Fruit fly (Drosophila melanogaster) whole organism, embryonic: Measurements from ENCODE around the gene Vps52.
A peak's percentile ranks its signal among the peaks of the same experiment; 100 is the strongest.

Experiments
- Bgb ChIP-seq: fragments of 200-800 bp; sonication (Bioruptor generic); IDR thresholded peaks from 2 replicates; pipeline ENCODE4 v1.3.6; 2022; ENCODE audit warnings: missing biosample characterization, missing genetic modification characterization; ENCODE audit not compliant: partially characterized antibody
- Blimp-1 ChIP-seq: fragments of 200-800 bp; sonication (Bioruptor generic); optimal IDR thresholded peaks from 3 replicates; lab custom pipeline; 2018; ENCODE audit warnings: missing biosample characterization, missing genetic modification characterization, mild to moderate bottlenecking, moderate library complexity, missing genetic modification reagents
- CG10462 ChIP-seq: fragments of 200-800 bp; sonication (Bioruptor generic); optimal IDR thresholded peaks from 2 replicates; lab custom pipeline; 2016; ENCODE audit warnings: missing biosample characterization, missing genetic modification characterization
- CG10543 ChIP-seq: fragments of 200-800 bp; sonication (Bioruptor generic); optimal IDR thresholded peaks from 3 replicates; lab custom pipeline; 2017; ENCODE audit warnings: missing biosample characterization, mild to moderate bottlenecking, missing genetic modification characterization, moderate library complexity
- CG11247 ChIP-seq: fragments of 200-800 bp; sonication (Bioruptor generic); IDR thresholded peaks from 2 replicates; pipeline ENCODE4 v1.3.6; 2022; ENCODE audit warnings: missing biosample characterization, missing genetic modification characterization
- CG12104 ChIP-seq: fragments of 200-800 bp; sonication (Bioruptor generic); optimal IDR thresholded peaks from 3 replicates; lab custom pipeline; 2016; ENCODE audit warnings: missing biosample characterization, missing genetic modification characterization
- CG12659 ChIP-seq: fragments of 200-800 bp; sonication (Bioruptor generic); optimal IDR thresholded peaks from 3 replicates; lab custom pipeline; 2017; ENCODE audit warnings: mild to moderate bottlenecking, missing biosample characterization, missing genetic modification reagents, missing genetic modification characterization
- CG12769 ChIP-seq: fragments of 200-800 bp; sonication (Bioruptor generic); optimal IDR thresholded peaks from 2 replicates; lab custom pipeline; 2019; ENCODE audit warnings: missing biosample characterization, mild to moderate bottlenecking, missing genetic modification characterization, moderate library complexity
- CG14965 ChIP-seq: fragments of 200-800 bp; sonication (Bioruptor generic); optimal IDR thresholded peaks from 2 replicates; lab custom pipeline; 2016; ENCODE audit warnings: missing biosample characterization, missing genetic modification characterization, borderline replicate concordance
- CG17612 ChIP-seq: fragments of 200-800 bp; sonication (Bioruptor generic); IDR thresholded peaks from 2 replicates; pipeline ENCODE4 v1.3.6; 2022; ENCODE audit warnings: missing biosample characterization, missing genetic modification characterization
- CG18619 ChIP-seq: fragments of 200-800 bp; sonication (Bioruptor generic); optimal IDR thresholded peaks from 3 replicates; lab custom pipeline; 2017; ENCODE audit warnings: missing biosample characterization, mild to moderate bottlenecking, missing genetic modification characterization
- CG3065 ChIP-seq: fragments of 200-800 bp; sonication (Bioruptor generic); optimal IDR thresholded peaks from 2 replicates; lab custom pipeline; 2016; ENCODE audit warnings: missing biosample characterization, missing genetic modification characterization
- CG31365 ChIP-seq: fragments of 200-800 bp; sonication (Bioruptor generic); optimal IDR thresholded peaks from 2 replicates; lab custom pipeline; 2018; ENCODE audit warnings: missing biosample characterization, mild to moderate bottlenecking, missing genetic modification characterization
- CG34224 ChIP-seq: fragments of 200-800 bp; sonication (Bioruptor generic); IDR thresholded peaks from 3 replicates; pipeline ENCODE4 v1.3.6; 2022; ENCODE audit warnings: missing biosample characterization, missing genetic modification characterization; ENCODE audit not compliant: partially characterized antibody
- CG3838 ChIP-seq: fragments of 200-800 bp; sonication (Bioruptor generic); optimal IDR thresholded peaks from 3 replicates; lab custom pipeline; 2016; ENCODE audit warnings: missing biosample characterization, missing genetic modification characterization
- CG4282 ChIP-seq: fragments of 200-800 bp; sonication (Bioruptor generic); optimal IDR thresholded peaks from 2 replicates; lab custom pipeline; 2016; ENCODE audit warnings: missing biosample characterization, missing genetic modification characterization
- CG4404 ChIP-seq: fragments of 200-800 bp; sonication (Bioruptor generic); IDR thresholded peaks from 2 replicates; pipeline ENCODE4 v1.3.6; 2022; ENCODE audit warnings: missing biosample characterization, missing genetic modification characterization
- CG4730 ChIP-seq: fragments of 200-800 bp; sonication (Bioruptor generic); IDR thresholded peaks from 2 replicates; pipeline ENCODE4 v1.3.6; 2022; ENCODE audit warnings: missing biosample characterization, missing genetic modification characterization
- CG4820 ChIP-seq: fragments of 200-800 bp; sonication (Bioruptor generic); optimal IDR thresholded peaks from 3 replicates; lab custom pipeline; 2016; ENCODE audit warnings: missing biosample characterization, missing genetic modification characterization
- CG5180 ChIP-seq: fragments of 200-800 bp; sonication (Bioruptor generic); optimal IDR thresholded peaks from 3 replicates; lab custom pipeline; 2017; ENCODE audit warnings: missing biosample characterization, missing genetic modification characterization, mild to moderate bottlenecking, moderate library complexity, missing genetic modification reagents
- CG6654 ChIP-seq: fragments of 200-800 bp; sonication (Bioruptor generic); optimal IDR thresholded peaks from 2 replicates; lab custom pipeline; 2017; ENCODE audit warnings: missing biosample characterization, mild to moderate bottlenecking, missing genetic modification characterization
- CG8290 ChIP-seq, 3 experiments: fragments of 200-800 bp; sonication (Bioruptor generic); optimal IDR thresholded peaks; 2 replicates each; lab custom pipeline; 2016 to 2019; ENCODE audit warnings: missing biosample characterization in 3 of 3, missing genetic modification characterization in 3 of 3, mild to moderate bottlenecking in 2 of 3, moderate library complexity in 1 of 3
- CG8388 ChIP-seq: fragments of 200-800 bp; sonication (Bioruptor generic); optimal IDR thresholded peaks from 2 replicates; lab custom pipeline; 2019; ENCODE audit warnings: missing biosample characterization, mild to moderate bottlenecking, missing genetic modification characterization, moderate library complexity
- CoRest ChIP-seq: fragments of 200-800 bp; sonication (Bioruptor generic); optimal IDR thresholded peaks from 3 replicates; lab custom pipeline; 2018; ENCODE audit warnings: missing biosample characterization, mild to moderate bottlenecking, missing genetic modification characterization, moderate library complexity
- Deaf1 ChIP-seq: fragments of 200-800 bp; optimal IDR thresholded peaks from 3 replicates; lab custom pipeline; 2019; ENCODE audit warnings: missing biosample characterization, mild to moderate bottlenecking, missing genetic modification characterization, moderate library complexity
- Dip3 ChIP-seq: fragments of 200-800 bp; sonication (Bioruptor generic); optimal IDR thresholded peaks from 3 replicates; lab custom pipeline; 2016; ENCODE audit warnings: missing biosample characterization, missing genetic modification characterization
- Ets97D ChIP-seq: fragments of 200-800 bp; sonication (Bioruptor generic); optimal IDR thresholded peaks from 3 replicates; lab custom pipeline; 2016; ENCODE audit warnings: missing biosample characterization, missing genetic modification characterization
- Gug ChIP-seq: fragments of 200-800 bp; sonication (Bioruptor generic); IDR thresholded peaks from 4 replicates; pipeline ENCODE4 v1.3.6; 2022; ENCODE audit warnings: missing biosample characterization, missing genetic modification characterization
- H2.0 ChIP-seq: fragments of 200-800 bp; sonication (Bioruptor generic); IDR thresholded peaks from 2 replicates; pipeline ENCODE4 v1.3.6; 2022; ENCODE audit warnings: missing biosample characterization, missing genetic modification characterization
- Hmx ChIP-seq: fragments of 200-800 bp; sonication (Bioruptor generic); optimal IDR thresholded peaks from 2 replicates; lab custom pipeline; 2016; ENCODE audit warnings: missing biosample characterization, missing genetic modification characterization
- Mrtf ChIP-seq: fragments of 200-800 bp; sonication (Bioruptor generic); IDR thresholded peaks from 3 replicates; pipeline ENCODE4 v1.3.6; 2022; ENCODE audit warnings: missing biosample characterization, missing genetic modification characterization
- NFAT ChIP-seq: fragments of 200-800 bp; sonication (Bioruptor generic); IDR thresholded peaks from 2 replicates; pipeline ENCODE4 v1.3.6; 2022; ENCODE audit warnings: missing biosample characterization, missing genetic modification characterization
- Nf-YA ChIP-seq: fragments of 200-800 bp; sonication (Bioruptor generic); IDR thresholded peaks from 2 replicates; pipeline ENCODE4 v1.3.6; 2022; ENCODE audit warnings: missing biosample characterization, missing genetic modification characterization
- Six4 ChIP-seq: fragments of 200-800 bp; sonication (Bioruptor generic); optimal IDR thresholded peaks from 2 replicates; lab custom pipeline; 2016; ENCODE audit warnings: missing biosample characterization, missing genetic modification characterization
- Sox102F ChIP-seq: fragments of 200-800 bp; sonication (Bioruptor generic); optimal IDR thresholded peaks from 2 replicates; lab custom pipeline; 2018; ENCODE audit warnings: missing biosample characterization, mild to moderate bottlenecking, missing genetic modification characterization, moderate library complexity
- Sry-δ ChIP-seq: fragments of 200-800 bp; sonication (Bioruptor generic); optimal IDR thresholded peaks from 2 replicates; lab custom pipeline; 2016; ENCODE audit warnings: missing biosample characterization, missing genetic modification characterization
- Taf1 ChIP-seq: fragments of 200-800 bp; sonication (Bioruptor generic); IDR thresholded peaks from 2 replicates; pipeline ENCODE4 v1.3.6; 2022; ENCODE audit warnings: missing biosample characterization, missing genetic modification characterization
- amos ChIP-seq: fragments of 200-800 bp; sonication (Bioruptor generic); IDR thresholded peaks from 2 replicates; pipeline ENCODE4 v1.3.6; 2022; ENCODE audit warnings: missing biosample characterization, missing genetic modification characterization; ENCODE audit not compliant: partially characterized antibody
- bbx ChIP-seq: fragments of 200-800 bp; sonication (Bioruptor generic); IDR thresholded peaks from 2 replicates; pipeline ENCODE4 v1.3.6; 2022; ENCODE audit warnings: missing biosample characterization, missing genetic modification characterization; ENCODE audit not compliant: partially characterized antibody
- dan ChIP-seq: fragments of 200-800 bp; sonication (Bioruptor generic); IDR thresholded peaks from 2 replicates; pipeline ENCODE4 v1.3.6; 2022; ENCODE audit warnings: missing biosample characterization, missing genetic modification characterization
- eve ChIP-seq, 2 experiments: fragments of >200 bp; optimal IDR thresholded peaks; 2 replicates each; lab custom pipeline; 2017; ENCODE audit warnings: missing biosample characterization in 2 of 2, missing genetic modification characterization in 2 of 2
- ftz-f1 ChIP-seq: fragments of 200-800 bp; sonication (Bioruptor generic); optimal IDR thresholded peaks from 2 replicates; lab custom pipeline; 2016; ENCODE audit warnings: missing biosample characterization, missing genetic modification characterization
- hkb ChIP-seq, 2 experiments: fragments of 200-800 bp in 1 of 2; fragments of >200 bp in 1 of 2; sonication (Bioruptor generic) in 1 of 2; IDR thresholded peaks in 1 of 2; optimal IDR thresholded peaks in 1 of 2; 2 replicates each; pipeline versions ENCODE4 v1.3.6 to Lab custom; 2017 to 2022; ENCODE audit warnings: missing biosample characterization in 1 of 2, missing genetic modification characterization in 1 of 2
- lola ChIP-seq, 3 experiments: fragments of >200 bp in 2 of 3; fragments of 200-800 bp in 1 of 3; sonication (Bioruptor generic) in 1 of 3; optimal IDR thresholded peaks; 2 replicates each; lab custom pipeline; 2017 to 2019; ENCODE audit warnings: missing biosample characterization in 3 of 3, missing genetic modification characterization in 3 of 3, mild to moderate bottlenecking in 1 of 3, moderate library complexity in 1 of 3
- nmo ChIP-seq: fragments of 200-800 bp; sonication (Bioruptor generic); optimal IDR thresholded peaks from 2 replicates; lab custom pipeline; 2018; ENCODE audit warnings: missing biosample characterization, mild to moderate bottlenecking, missing genetic modification characterization, moderate library complexity
- org-1 ChIP-seq: fragments of 200-800 bp; sonication (Bioruptor generic); optimal IDR thresholded peaks from 2 replicates; lab custom pipeline; 2017; ENCODE audit warnings: missing biosample characterization, missing genetic modification characterization
- seq ChIP-seq: fragments of 200-800 bp; sonication (Bioruptor generic); IDR thresholded peaks from 2 replicates; pipeline ENCODE4 v1.3.6; 2022; ENCODE audit warnings: missing biosample characterization, missing genetic modification characterization
- yki ChIP-seq: fragments of >200 bp; optimal IDR thresholded peaks from 3 replicates; lab custom pipeline; 2018

Vps52 gene

dm6 chr2L:5523848-5524473, at the start of gene Vps52, which contains the start of gene Elp4 (continued):
- TF ChIP-seq CG4820, result peak; percentile 54
- TF ChIP-seq Nf-YA (GFP tag; lab: Robert Waterston, UW), result no peak
- TF ChIP-seq CG4282 (GFP tag; lab: Kevin White, UChicago), result no peak
- TF ChIP-seq CG12769, result no peak
- peak; percentile 51 for TF ChIP-seq Deaf1 (tag; lab: Kevin White, UChicago)
- peak; percentile 65 for TF ChIP-seq bbx (GFP tag; lab: Robert Waterston, UW)
- TF ChIP-seq CG6654, result peak; percentile 29
- TF ChIP-seq CG3838 (GFP tag; lab: Kevin White, UChicago), result peak; percentile 25
- TF ChIP-seq CG8388 (GFP tag; lab: Kevin White, UChicago), result peak; percentile 61
- TF ChIP-seq org-1 (GFP tag; lab: Kevin White, UChicago), result no peak
- TF ChIP-seq Mrtf (GFP tag; lab: Robert Waterston, UW), result no peak; the same call in 2 of the 3 replicates
- peak in 1 of 3 experiments; percentile 81 for TF ChIP-seq lola (GFP tag; optimal IDR thresholded peaks at IDR 0.05; lab: Kevin White, UChicago)
- TF ChIP-seq hkb (optimal IDR thresholded peaks at IDR 0.05; lab: Kevin White, UChicago), result no peak
- TF ChIP-seq hkb (GFP tag; IDR thresholded peaks at IDR 0.05; lab: Robert Waterston, UW), result peak; percentile 65
- TF ChIP-seq CG10543, result peak; percentile 63
- TF ChIP-seq CG17612, result 0 out of 2 replicates have a peak, but pooled peaks have one; percentile 42
- TF ChIP-seq CG34224 (GFP tag; lab: Robert Waterston, UW), result peak; percentile 68
- TF ChIP-seq amos (GFP tag; lab: Robert Waterston, UW), result peak; percentile 76
- TF ChIP-seq CG14965 (GFP tag; lab: Kevin White, UChicago), result no peak
- TF ChIP-seq Blimp-1 (GFP tag; lab: Kevin White, UChicago), result peak; percentile 75
- peak; percentile 60 for TF ChIP-seq CG4730 (GFP tag; lab: Robert Waterston, UW)
- TF ChIP-seq Dip3 (GFP tag; lab: Kevin White, UChicago), result peak; percentile 47
- TF ChIP-seq H2.0 (GFP tag; lab: Robert Waterston, UW), result peak; percentile 53
- peak; percentile 76 for TF ChIP-seq Sry-δ (GFP tag; lab: Kevin White, UChicago)
- TF ChIP-seq CG5180, result no peak
- no peak for TF ChIP-seq CG31365 (tag; lab: Kevin White, UChicago)
- peak; percentile 71 for TF ChIP-seq Bgb
- peak; percentile 77 for TF ChIP-seq Six4
- peak; percentile 45 for TF ChIP-seq Ets97D (GFP tag; lab: Kevin White, UChicago)
- TF ChIP-seq dan (GFP tag; lab: Robert Waterston, UW), result no peak
- TF ChIP-seq yki (lab: Kevin White, UChicago), result no peak
- peak; percentile 89 for TF ChIP-seq CG12659 (GFP tag; lab: Kevin White, UChicago)
- TF ChIP-seq CG11247 (GFP tag; lab: Robert Waterston, UW), result peak; percentile 65
- TF ChIP-seq ftz-f1 (GFP tag; lab: Kevin White, UChicago), result no peak
- peak; percentile 74 for TF ChIP-seq CG8290 (GFP tag; optimal IDR thresholded peaks at IDR 0.05; lab: Kevin White, UChicago)
- peak in 1 of 2 experiments; percentile 81 for TF ChIP-seq CG8290 (tag; optimal IDR thresholded peaks at IDR 0.05; lab: Kevin White, UChicago)
- peak; percentile 29; the same call in 1 of the 2 replicates for TF ChIP-seq Taf1 (GFP tag; lab: Robert Waterston, UW)
- TF ChIP-seq CG10462, result peak; percentile 8
- peak; percentile 50; the same call in 1 of the 2 replicates for TF ChIP-seq CG4404
- TF ChIP-seq nmo (GFP tag; lab: Kevin White, UChicago), result peak; percentile 89
- no peak for TF ChIP-seq Hmx (GFP tag; lab: Kevin White, UChicago)
- TF ChIP-seq Sox102F, result no peak
- no peak for TF ChIP-seq Gug (GFP tag; lab: Robert Waterston, UW)
- peak; percentile 67 for TF ChIP-seq CG18619
- TF ChIP-seq seq (GFP tag; lab: Robert Waterston, UW), result peak; percentile 51; the same call in 1 of the 2 replicates
- TF ChIP-seq CG3065 (GFP tag; lab: Kevin White, UChicago), result no peak
- no peak for TF ChIP-seq eve (GFP tag; optimal IDR thresholded peaks at IDR 0.05; lab: Kevin White, UChicago)
- peak; percentile 92 for TF ChIP-seq CoRest (tag; lab: Kevin White, UChicago)
- peak; percentile 89 for TF ChIP-seq CG12104 (GFP tag; lab: Kevin White, UChicago)
- TF ChIP-seq NFAT, result peak; percentile 63
